Fruit fly (Drosophila melanogaster) S2 (cell line): ENCODE measurements around the gene DCAF12.

Experiments used
- CG8478 ChIP-seq: fragments of >200 bp; optimal IDR thresholded peaks from 2 replicates; lab custom pipeline; 2018
- CTCF ChIP-seq, 2 experiments: fragments of >200 bp; optimal IDR thresholded peaks; 2 replicates each; lab custom pipeline; 2018

DNA sequence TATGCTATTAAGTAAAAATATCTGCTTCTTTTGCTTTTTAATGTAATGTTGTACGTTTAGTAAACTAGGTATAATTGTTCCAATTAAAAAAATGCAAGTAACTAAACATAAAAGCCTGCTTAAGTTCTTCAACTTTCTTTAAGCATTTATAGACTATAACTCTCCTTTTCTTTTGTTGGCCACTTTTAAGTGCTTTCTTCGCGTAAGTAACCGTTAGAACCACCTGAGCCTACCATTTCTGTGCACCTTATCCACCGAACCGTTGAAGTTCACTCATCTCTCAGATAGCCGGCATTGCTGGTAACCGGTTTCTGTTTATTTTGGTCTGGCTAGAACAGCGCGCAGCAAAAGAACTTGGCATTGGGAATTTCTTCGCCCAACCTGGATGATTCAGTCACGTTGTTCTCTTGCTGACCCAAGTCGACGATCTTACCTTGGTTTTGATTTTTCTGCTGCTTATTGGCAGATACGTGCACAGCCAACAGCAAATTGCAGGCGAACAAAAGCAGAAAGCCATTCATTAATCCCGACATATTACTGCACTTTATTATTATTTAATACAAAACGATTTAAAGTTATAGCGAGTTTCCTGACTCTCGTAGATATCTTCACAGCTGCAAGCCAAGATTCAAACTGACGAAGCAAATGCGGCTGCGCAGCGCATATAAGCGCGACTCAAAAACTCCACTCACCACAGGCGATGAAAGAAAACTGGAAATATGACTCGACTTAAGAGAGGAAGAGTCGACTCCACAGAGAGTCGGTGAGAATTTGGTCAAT lies 40.1 kb downstream of the DCAF12 start, which contains the start of gene CG10005:
- TF ChIP-seq CG8478 (lab: Kevin White, UChicago) (no peak), CTCF (optimal IDR thresholded peaks at IDR 0.05; lab: Kevin White, UChicago) (no peak)
